Fruit fly (Drosophila melanogaster) whole organism, embryonic: ENCODE data around the gene Kdm5.

Experiments used
- ATbp ChIP-seq: fragments of 200-800 bp; sonication (Bioruptor generic); optimal IDR thresholded peaks from 2 replicates; lab custom pipeline; 2017; ENCODE audit warnings: missing biosample characterization, mild to moderate bottlenecking, missing genetic modification characterization, missing genetic modification reagents
- Blimp-1 ChIP-seq: fragments of 200-800 bp; sonication (Bioruptor generic); optimal IDR thresholded peaks from 3 replicates; lab custom pipeline; 2018; ENCODE audit warnings: missing biosample characterization, missing genetic modification characterization, mild to moderate bottlenecking, moderate library complexity, missing genetic modification reagents
- CG10321 ChIP-seq: fragments of 200-800 bp; sonication (Bioruptor generic); IDR thresholded peaks from 2 replicates; pipeline ENCODE4 v1.3.6; 2022; ENCODE audit warnings: missing biosample characterization, missing genetic modification characterization
- CG14441 ChIP-seq: fragments of 200-800 bp; sonication (Bioruptor generic); IDR thresholded peaks from 2 replicates; pipeline ENCODE4 v1.3.6; 2022; ENCODE audit warnings: missing biosample characterization, missing genetic modification characterization
- CG1832 ChIP-seq: fragments of 200-800 bp; sonication (Bioruptor generic); optimal IDR thresholded peaks from 2 replicates; lab custom pipeline; 2017; ENCODE audit warnings: missing biosample characterization, mild to moderate bottlenecking, missing genetic modification characterization, inconsistent platforms

DNA sequence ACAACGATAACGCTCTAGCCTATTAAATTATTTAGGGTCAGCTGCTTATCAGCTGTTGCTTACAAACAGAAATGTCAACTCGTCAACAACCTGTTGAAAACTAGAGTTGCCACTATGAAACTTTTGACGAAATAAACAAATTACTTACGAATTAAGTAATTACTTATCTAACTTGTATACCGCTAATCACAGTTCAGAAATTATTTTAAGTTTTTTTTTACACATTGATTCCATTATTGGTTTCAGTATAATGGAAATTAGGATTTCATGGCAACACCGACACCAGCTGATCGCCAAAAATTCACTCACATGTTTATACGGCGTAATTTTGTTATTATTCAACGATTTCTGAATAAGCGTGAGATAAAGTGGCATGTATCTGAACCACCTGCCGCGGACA, 38.5 kb upstream of the Kdm5 start, which contains the start of the genes CG9117 and CG31643:
- TF ChIP-seq Blimp-1 (no peak), CG1832 (GFP tag; lab: Kevin White, UChicago) (no peak), ATbp (no peak), CG14441 (GFP tag; lab: Robert Waterston, UW) (peak; percentile 29; the same call in 1 of the 2 replicates), CG10321 (GFP tag; lab: Robert Waterston, UW) (no peak)
